Fruit fly (Drosophila melanogaster): ENCODE measurements around the gene Mgat2.

Mgat2 gene

DNA sequence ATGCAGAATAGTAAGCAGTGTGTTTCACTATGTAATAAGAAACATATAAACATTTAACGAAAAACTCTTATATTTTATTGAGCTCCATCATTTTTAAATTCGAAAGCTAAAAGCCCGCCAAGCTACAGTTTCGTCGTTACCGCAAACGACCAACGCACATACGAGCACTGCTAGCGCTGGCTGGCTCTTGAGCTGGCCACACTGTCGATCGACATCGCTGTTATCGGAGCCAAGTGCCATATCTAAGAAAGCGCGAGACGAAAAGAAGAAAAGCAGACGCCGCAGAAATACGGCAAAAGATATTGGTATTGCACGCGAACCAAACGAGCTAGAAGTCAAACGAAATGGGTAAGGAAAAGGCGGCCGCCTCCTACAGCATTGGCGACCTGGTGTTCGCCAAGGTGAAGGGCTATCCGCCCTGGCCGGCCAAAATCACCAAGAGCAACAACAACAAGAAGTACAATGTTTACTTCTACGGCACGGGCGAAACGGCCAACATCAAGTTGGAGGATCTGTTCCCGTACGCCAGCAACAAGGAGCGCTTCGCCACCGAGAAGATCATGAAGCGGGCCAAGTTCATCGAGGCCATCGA lies 30.5 kb upstream of the Mgat2 start, which contains the start of gene Jasper (continued):
- TF ChIP-seq CG8089 (GFP tag; optimal IDR thresholded peaks at IDR 0.05) (no peak), CG6813 (GFP tag; optimal IDR thresholded peaks at IDR 0.05) (no peak), CG32532 (GFP tag; IDR thresholded peaks at IDR 0.05) (no peak), Atf6 (GFP tag; IDR thresholded peaks at IDR 0.05) (no peak), bigmax (GFP tag; optimal IDR thresholded peaks at IDR 0.05) (no peak), dimm (GFP tag; IDR thresholded peaks at IDR 0.05) (no peak), CG17568 (GFP tag; optimal IDR thresholded peaks at IDR 0.05) (no peak), Lhr (GFP tag; optimal IDR thresholded peaks at IDR 0.05) (peak; percentile 49), pan (optimal IDR thresholded peaks at IDR 0.05) (no peak), pan (GFP tag; optimal IDR thresholded peaks at IDR 0.05 in 1 of 2, IDR thresholded peaks at IDR 0.05 in 1 of 2) (no peak), CG2129 (GFP tag; IDR thresholded peaks at IDR 0.05; ENCODE audit: partially characterized antibody) (no peak), nau (GFP tag; optimal IDR thresholded peaks at IDR 0.05) (no peak), CG15696 (tag; optimal IDR thresholded peaks at IDR 0.05) (no peak), HmgZ (tag; optimal IDR thresholded peaks at IDR 0.05) (peak; percentile 90), CG9215 (GFP tag; IDR thresholded peaks at IDR 0.05) (no peak), CG2712 (tag; optimal IDR thresholded peaks at IDR 0.05) (peak; percentile 63), CG33213 (GFP tag; optimal IDR thresholded peaks at IDR 0.05) (peak; percentile 75), slbo (GFP tag; IDR thresholded peaks at IDR 0.05) (peak; percentile 27; the same call in 1 of the 2 replicates), CG10321 (GFP tag; IDR thresholded peaks at IDR 0.05) (no peak), CG15269 (tag; optimal IDR thresholded peaks at IDR 0.05) (peak; percentile 23), CoRest (tag; optimal IDR thresholded peaks at IDR 0.05) (peak; percentile 61), seq (GFP tag; IDR thresholded peaks at IDR 0.05) (no peak), chif (GFP tag; optimal IDR thresholded peaks at IDR 0.05) (peak in 1 of 2 experiments; percentile 24), peb (GFP tag; IDR thresholded peaks at IDR 0.05) (no peak), tll (GFP tag; optimal IDR thresholded peaks at IDR 0.05) (no peak), Ets97D (GFP tag; optimal IDR thresholded peaks at IDR 0.05) (peak; percentile 84), HLH4C (GFP tag; IDR thresholded peaks at IDR 0.05; ENCODE audit: partially characterized antibody) (no peak), CG43689 (GFP tag; IDR thresholded peaks at IDR 0.05) (no peak), cato (GFP tag; optimal IDR thresholded peaks at IDR 0.05; ENCODE audit: borderline replicate concordance) (no peak), CG18011 (GFP tag; optimal IDR thresholded peaks at IDR 0.05) (no peak), gfzf (GFP tag; optimal IDR thresholded peaks at IDR 0.05) (peak; percentile 99), dmrt11E (tag; optimal IDR thresholded peaks at IDR 0.05) (no peak), Elba2 (GFP tag; optimal IDR thresholded peaks at IDR 0.05) (no peak), exex (tag; optimal IDR thresholded peaks at IDR 0.05) (no peak), Bgb (GFP tag; IDR thresholded peaks at IDR 0.05; ENCODE audit: partially characterized antibody) (peak; percentile 68), CG17385 (GFP tag; optimal IDR thresholded peaks at IDR 0.05) (peak; percentile 52), CG1792 (GFP tag; optimal IDR thresholded peaks at IDR 0.05) (peak; percentile 11), CG2202 (tag; optimal IDR thresholded peaks at IDR 0.05) (no peak), toy (GFP tag; IDR thresholded peaks at IDR 0.05) (no peak), trh (GFP tag; optimal IDR thresholded peaks at IDR 0.05) (no peak), Dll (GFP tag; IDR thresholded peaks at IDR 0.05; ENCODE audit: partially characterized antibody) (peak; percentile 58), Dbx (GFP tag; IDR thresholded peaks at IDR 0.05) (no peak), Sry-β (GFP tag; optimal IDR thresholded peaks at IDR 0.05) (peak; percentile 62), unc-4 (GFP tag; IDR thresholded peaks at IDR 0.05; ENCODE audit: partially characterized antibody) (peak; percentile 46; the same call in 1 of the 2 replicates), NC2α (GFP tag; optimal IDR thresholded peaks at IDR 0.05) (no peak), CG12659 (GFP tag; optimal IDR thresholded peaks at IDR 0.05) (peak; percentile 74), bsh (GFP tag; optimal IDR thresholded peaks at IDR 0.05) (no peak), CG30020 (tag; optimal IDR thresholded peaks at IDR 0.05) (peak; percentile 21), otp (GFP tag; IDR thresholded peaks at IDR 0.05) (no peak)

Measured in whole organism, embryonic.